Worm (Caenorhabditis elegans): ENCODE results near the gene F25E5.16.
"Not testable (repeated sequence)": the region's sequence is repeated elsewhere in the genome, so short reads cannot be mapped to it uniquely, and the experiment has no call there.

F25E5.16 gene

DNA sequence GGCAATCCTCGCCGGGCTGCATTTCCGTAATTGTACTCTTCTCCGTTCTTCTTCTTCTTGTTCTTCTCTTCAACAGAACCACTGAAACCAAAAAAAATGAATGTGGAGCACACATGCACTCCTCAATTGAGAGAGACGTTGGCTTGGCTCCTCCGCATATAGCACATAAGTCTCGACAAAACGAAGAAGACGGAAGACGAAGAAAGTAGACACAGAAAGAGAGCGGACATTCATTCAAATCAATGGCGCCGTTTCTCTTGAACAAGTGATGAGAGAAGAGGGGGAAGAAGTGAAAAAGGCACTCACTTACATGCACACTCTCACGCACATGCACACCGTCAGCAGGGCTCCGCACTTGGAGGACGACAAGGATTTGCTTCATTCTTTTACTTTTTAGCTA is 547 bp upstream of the F25E5.16 start, which contains the start of gene F25E5.9:
TSS of gene F25E5.9 (minus strand) at position 382 of the 400 bp plus-strand sequence.
- no peak for TF ChIP-seq pat-9 (tag; optimal IDR thresholded peaks at IDR 0.05)
- TF ChIP-seq hlh-6 (tag; optimal IDR thresholded peaks at IDR 0.05): no peak
- no peak for TF ChIP-seq ets-4 (tag; optimal IDR thresholded peaks at IDR 0.05)
- TF ChIP-seq dve-1 (tag; optimal IDR thresholded peaks at IDR 0.05): no peak
- TF ChIP-seq pqm-1 (tag; optimal IDR thresholded peaks at IDR 0.05): no peak
- no peak for TF ChIP-seq unc-86 (tag; optimal IDR thresholded peaks at IDR 0.05)
- TF ChIP-seq lin-11 (tag; optimal IDR thresholded peaks at IDR 0.05): no peak
- TF ChIP-seq nfya-1 (tag; optimal IDR thresholded peaks at IDR 0.05): no peak
- TF ChIP-seq nhr-11 (tag; optimal IDR thresholded peaks at IDR 0.05): no peak
- TF ChIP-seq Y22D7AL.16 (tag; optimal IDR thresholded peaks at IDR 0.05): no peak
- no peak for TF ChIP-seq hlh-13 (GFP tag; optimal IDR thresholded peaks at IDR 0.05)
- TF ChIP-seq pag-3 (tag; optimal IDR thresholded peaks at IDR 0.05; ENCODE audit: borderline replicate concordance): no peak
- TF ChIP-seq ceh-6 (GFP tag; optimal IDR thresholded peaks at IDR 0.05): no peak

DNA sequence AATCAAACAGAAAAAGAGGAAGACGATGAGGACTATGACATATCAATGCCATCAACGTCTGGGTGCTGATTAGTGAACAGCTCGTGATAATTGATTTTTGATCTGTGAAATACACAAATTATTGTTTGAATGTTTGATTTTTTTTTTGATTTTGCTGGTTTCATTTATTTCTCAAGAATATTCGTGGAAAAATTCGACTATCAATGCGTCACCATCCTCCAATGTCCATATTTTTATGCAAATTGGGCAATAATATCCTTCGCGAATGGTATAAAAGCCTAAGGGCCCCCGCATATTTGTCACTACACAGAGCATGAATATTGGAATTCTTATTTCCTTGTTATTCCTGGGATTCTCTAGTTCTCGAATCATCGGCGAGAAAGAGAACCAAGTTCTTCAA is 1.7 kb downstream of the F25E5.16 start, which contains the start of gene try-13:
TSS of gene try-13 (plus strand) at position 301 of the 400 bp plus-strand sequence.
- TF ChIP-seq K09A11.1 (tag; optimal IDR thresholded peaks at IDR 0.05; ENCODE audit: insufficient read depth) (no peak), pqm-1 (tag; optimal IDR thresholded peaks at IDR 0.05) (no peak), ceh-24 (tag; optimal IDR thresholded peaks at IDR 0.05) (no peak), ceh-2 (tag; optimal IDR thresholded peaks at IDR 0.05) (no peak), sdc-2 (tag; optimal IDR thresholded peaks at IDR 0.05) (no peak), ceh-6 (GFP tag; optimal IDR thresholded peaks at IDR 0.05) (no peak)

DNA sequence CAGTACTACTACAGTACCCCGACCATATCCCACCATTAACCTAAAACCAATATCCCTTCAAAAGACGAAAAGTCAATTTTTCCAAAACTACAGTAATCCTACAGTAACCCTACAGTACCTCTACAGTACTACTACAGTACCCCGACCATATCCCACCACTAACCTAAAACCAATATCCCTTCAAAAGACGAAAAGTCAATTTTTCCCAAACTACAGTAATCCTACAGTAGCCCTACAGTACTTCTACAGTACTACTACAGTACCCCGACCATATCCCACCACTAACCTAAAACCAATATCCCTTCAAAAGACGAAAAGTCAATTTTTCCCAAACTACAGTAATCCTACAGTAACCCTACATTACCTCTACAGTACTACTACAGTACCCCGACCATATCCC is 5.4 kb downstream of the F25E5.16 start:
- TF ChIP-seq ceh-45 (GFP tag; IDR thresholded peaks at IDR 0.05): peak; percentile 60; the same call in 1 of the 2 replicates

DNA sequence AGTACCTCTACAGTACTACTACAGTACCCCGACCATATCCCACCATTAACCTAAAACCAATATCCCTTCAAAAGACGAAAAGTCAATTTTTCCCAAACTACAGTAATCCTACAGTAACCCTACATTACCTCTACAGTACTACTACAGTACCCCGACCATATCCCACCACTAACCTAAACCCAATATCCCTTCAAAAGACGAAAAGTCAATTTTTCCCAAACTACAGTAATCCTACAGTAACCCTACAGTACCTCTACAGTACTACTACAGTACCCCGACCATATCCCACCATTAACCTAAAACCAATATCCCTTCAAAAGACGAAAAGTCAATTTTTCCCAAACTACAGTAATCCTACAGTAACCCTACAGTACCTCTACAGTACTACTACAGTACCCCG is 6.2 kb downstream of the F25E5.16 start, which contains the start of gene nhr-141:
TSS of gene nhr-141 (plus strand) at position 331 of the 400 bp plus-strand sequence.
- not testable (repeated sequence) for TF ChIP-seq pros-1, ceh-24, lim-6 (tag; optimal IDR thresholded peaks at IDR 0.05)

DNA sequence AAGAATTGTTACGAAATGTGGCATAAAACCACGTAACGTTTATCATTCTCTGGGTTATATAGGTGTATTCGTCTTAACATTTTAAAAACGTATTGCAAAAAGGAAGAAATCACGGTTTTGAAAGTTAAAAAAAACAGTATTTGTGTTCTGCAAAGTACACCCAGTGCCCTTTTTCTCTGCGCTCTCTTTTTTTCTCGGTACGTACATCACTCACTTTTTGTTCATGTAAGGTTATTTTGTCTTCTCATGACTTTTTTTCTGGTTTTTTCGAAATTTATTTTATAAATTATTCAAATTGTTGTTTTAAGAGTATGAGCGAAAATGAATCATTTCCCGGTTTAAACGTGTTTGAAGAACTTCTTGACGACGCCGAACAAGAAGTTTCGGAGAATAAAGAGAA is 8.9 kb downstream of the F25E5.16 start, which contains the start of gene F25E5.5:
TSS of gene F25E5.5 (plus strand) at position 301 of the 400 bp plus-strand sequence.
- TF ChIP-seq elt-2 (tag; optimal IDR thresholded peaks at IDR 0.05): no peak
- TF ChIP-seq elt-4 (tag; optimal IDR thresholded peaks at IDR 0.05): no peak
- no peak for TF ChIP-seq tbx-2 (tag; optimal IDR thresholded peaks at IDR 0.05)

DNA sequence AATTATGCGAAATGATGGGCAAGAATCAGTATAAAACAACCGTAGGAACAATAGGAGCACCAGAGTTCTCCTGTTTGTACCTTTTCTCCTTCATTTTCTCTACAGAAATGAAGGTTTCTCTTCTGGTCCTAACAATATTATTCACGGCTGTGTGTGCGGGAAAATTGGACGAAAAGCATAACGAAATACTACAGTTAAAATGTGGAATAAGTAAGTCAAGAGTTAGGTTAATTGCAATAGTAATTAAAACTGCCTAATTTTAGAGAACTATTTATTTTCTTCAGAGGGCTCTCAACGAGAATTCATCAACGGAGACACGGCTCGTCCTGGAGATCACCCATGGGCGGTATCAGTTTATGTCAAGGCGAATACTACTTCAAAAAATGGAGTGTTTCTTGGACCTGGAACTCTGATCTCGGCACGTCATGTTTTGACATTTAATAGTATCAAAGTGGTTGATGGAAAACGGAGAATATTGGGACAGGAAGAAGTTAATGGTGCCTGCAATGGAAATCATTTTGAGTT is 11.3 kb downstream of the F25E5.16 start, which contains the start of gene try-12:
TSS of gene try-12 (plus strand) at position 51 of the 525 bp plus-strand sequence.
- TF ChIP-seq ztf-16 (tag; optimal IDR thresholded peaks at IDR 0.05) (no peak), elt-2 (tag; optimal IDR thresholded peaks at IDR 0.05) (no peak), ceh-45 (GFP tag; IDR thresholded peaks at IDR 0.05) (no peak), ceh-9 (tag; optimal IDR thresholded peaks at IDR 0.05) (no peak), ref-2 (tag; optimal IDR thresholded peaks at IDR 0.05) (no peak), sox-4 (tag; optimal IDR thresholded peaks at IDR 0.05) (no peak)

DNA sequence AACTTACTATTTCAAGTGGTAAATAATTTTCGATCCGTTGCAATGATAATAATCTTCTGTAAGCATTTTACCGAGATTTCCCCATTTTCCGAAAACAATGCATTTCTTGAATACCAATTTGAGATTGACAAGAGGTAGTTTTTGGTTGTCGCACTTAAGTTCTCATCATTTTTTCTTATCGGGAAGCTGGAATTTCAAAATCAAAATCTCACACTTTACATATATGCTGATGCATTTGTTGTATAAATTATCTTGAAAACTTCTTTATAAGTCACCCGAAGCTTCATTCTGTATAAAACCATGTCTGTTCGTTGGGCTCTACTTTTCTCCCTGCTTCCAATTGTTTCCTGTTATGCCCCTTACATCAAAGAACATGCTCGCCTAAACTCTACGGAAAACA is 13.3 kb downstream of the F25E5.16 start, which contains the start of gene try-11:
TSS of gene try-11 (plus strand) at position 301 of the 400 bp plus-strand sequence.
- TF ChIP-seq sox-2 (GFP tag; IDR thresholded peaks at IDR 0.05) (no peak), sdc-2 (tag; optimal IDR thresholded peaks at IDR 0.05) (no peak), pag-3 (tag; optimal IDR thresholded peaks at IDR 0.05; ENCODE audit: borderline replicate concordance) (no peak), unc-3 (GFP tag; conservative IDR thresholded peaks at IDR 0.05) (no peak), unc-3 (tag; optimal IDR thresholded peaks at IDR 0.05) (no peak), pha-4 (tag; optimal IDR thresholded peaks at IDR 0.05) (no peak), dve-1 (tag; optimal IDR thresholded peaks at IDR 0.05) (no peak), che-1 (tag; optimal IDR thresholded peaks at IDR 0.05) (no peak), sox-4 (tag; optimal IDR thresholded peaks at IDR 0.05) (no peak), tbx-7 (tag; optimal IDR thresholded peaks at IDR 0.05) (no peak), rnt-1 (tag; optimal IDR thresholded peaks at IDR 0.05) (no peak), ceh-45 (GFP tag; IDR thresholded peaks at IDR 0.05) (no peak), gmeb-2 (tag; optimal IDR thresholded peaks at IDR 0.05) (no peak), ref-2 (tag; optimal IDR thresholded peaks at IDR 0.05) (no peak), syd-9 (tag; optimal IDR thresholded peaks at IDR 0.05) (no peak), K09A11.1 (tag; optimal IDR thresholded peaks at IDR 0.05; ENCODE audit: insufficient read depth) (no peak), ahr-1 (tag; optimal IDR thresholded peaks at IDR 0.05) (no peak), nfya-1 (tag; optimal IDR thresholded peaks at IDR 0.05) (no peak)
